Fruit fly (Drosophila melanogaster): Measurements from ENCODE around the gene Osi10b.

The Osi10b gene

DNA sequence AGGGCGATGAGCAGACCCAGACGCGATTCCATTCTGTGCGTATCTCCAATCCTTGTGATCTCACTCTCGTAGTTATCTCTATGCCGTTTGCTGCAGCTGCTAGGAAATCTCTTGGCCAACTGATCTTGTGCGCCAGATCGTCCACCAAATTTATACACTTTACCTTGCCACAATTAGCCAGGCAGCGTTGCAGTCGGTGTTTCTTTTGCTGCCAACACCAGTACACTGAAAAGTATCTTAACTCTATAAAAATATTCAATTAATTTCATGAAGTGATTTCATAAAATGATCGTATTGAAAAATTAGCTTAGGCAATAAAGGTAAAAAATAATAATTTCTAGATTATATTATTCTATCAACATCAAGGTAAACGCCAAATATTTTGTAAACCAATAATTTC is 2.7 kb downstream of the Osi10b start, which contains the start of gene Osi11:
TSS of gene Osi11 (minus strand) at position 101 of the 400 bp plus-strand sequence.
- TF ChIP-seq toe (GFP tag; optimal IDR thresholded peaks at IDR 0.05) = no peak
- no peak for TF ChIP-seq CG12768 (GFP tag; optimal IDR thresholded peaks at IDR 0.05)
- TF ChIP-seq pad (GFP tag; optimal IDR thresholded peaks at IDR 0.05) = no peak
- TF ChIP-seq kay (GFP tag; ENCODE audit: borderline replicate concordance) = no peak

DNA sequence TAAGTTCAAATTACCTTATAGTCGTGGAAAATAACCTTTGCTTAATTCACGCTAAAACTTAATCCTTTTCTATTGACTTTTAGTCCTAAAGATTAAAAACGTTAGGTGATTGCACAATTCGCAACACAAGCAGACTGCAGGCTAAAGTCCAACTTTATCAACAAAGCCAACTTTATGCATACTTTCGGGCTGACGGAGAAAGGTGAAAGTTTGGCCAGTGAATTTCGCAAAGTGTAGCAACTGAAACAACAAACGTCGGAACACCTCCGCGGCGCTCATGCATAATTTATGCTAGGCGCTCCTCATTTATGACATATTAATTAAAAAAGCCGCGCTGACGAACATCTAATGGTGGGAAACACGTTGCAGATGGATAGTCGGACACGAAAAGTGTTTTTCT is 4.0 kb downstream of the Osi10b start:
- TF ChIP-seq Clk (GFP tag; optimal IDR thresholded peaks at IDR 0.05) = no peak
- TF ChIP-seq CG5204 (GFP tag; optimal IDR thresholded peaks at IDR 0.05) = no peak
- TF ChIP-seq CG14711 (tag; optimal IDR thresholded peaks at IDR 0.05) = no peak

DNA sequence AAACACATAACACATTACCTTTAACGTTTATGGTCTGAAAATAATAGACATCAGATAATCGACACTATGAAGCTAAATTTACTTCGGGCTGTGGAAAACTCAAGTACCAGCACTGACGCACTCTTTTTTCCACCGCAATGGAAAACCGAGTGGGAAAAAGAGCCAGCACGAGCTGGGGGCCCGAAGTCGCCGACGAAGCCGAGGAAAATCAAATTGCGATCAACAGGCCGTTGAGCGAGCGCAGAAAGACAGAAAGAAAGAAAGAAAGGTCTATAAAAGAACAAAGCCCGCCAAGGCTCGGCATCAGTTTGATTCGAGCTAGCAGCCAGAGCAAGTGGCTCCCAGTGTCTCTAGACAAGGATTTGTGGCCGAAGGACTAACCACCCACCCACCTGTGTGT is 12.2 kb downstream of the Osi10b start, which contains the start of gene Osi12:
TSS of gene Osi12 (plus strand) at position 301 of the 400 bp plus-strand sequence.
- no peak for TF ChIP-seq CG33017 (tag; optimal IDR thresholded peaks at IDR 0.05)
- TF ChIP-seq CG1620 (GFP tag; optimal IDR thresholded peaks at IDR 0.05) = no peak
- TF ChIP-seq CG14711 (tag; optimal IDR thresholded peaks at IDR 0.05) = no peak
- no peak for TF ChIP-seq pad (GFP tag; optimal IDR thresholded peaks at IDR 0.05)
- no peak for TF ChIP-seq cnc (optimal IDR thresholded peaks at IDR 0.05)

DNA sequence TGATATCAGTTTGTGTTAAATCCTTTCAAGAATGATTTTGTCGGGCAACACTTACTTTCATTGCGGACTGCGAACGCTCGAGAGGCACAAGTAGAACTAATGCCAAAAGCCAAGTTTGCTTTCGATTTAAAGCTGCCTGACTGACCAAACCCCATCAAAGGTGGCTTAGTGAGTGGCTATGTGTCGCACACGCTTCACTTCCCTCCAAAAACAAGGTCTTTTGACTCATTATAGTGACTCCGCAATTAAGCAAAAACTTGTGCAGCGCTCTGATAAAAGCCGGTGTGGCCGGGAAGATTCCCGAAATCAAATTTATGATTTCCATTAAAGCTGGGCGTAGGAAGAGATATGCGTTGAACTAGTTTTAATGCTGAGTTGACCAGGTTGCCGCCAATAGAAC is 19.1 kb downstream of the Osi10b start, which contains the start of gene CG15597:
TSS of gene CG15597 (minus strand) at position 101 of the 400 bp plus-strand sequence.
- TF ChIP-seq CG33017 (tag; optimal IDR thresholded peaks at IDR 0.05) = no peak
- no peak for TF ChIP-seq CG11617 (GFP tag; optimal IDR thresholded peaks at IDR 0.05)
- TF ChIP-seq CG7101 (tag; optimal IDR thresholded peaks at IDR 0.05) = no peak
- TF ChIP-seq CG12768 (GFP tag; optimal IDR thresholded peaks at IDR 0.05) = no peak
- TF ChIP-seq toe (GFP tag; optimal IDR thresholded peaks at IDR 0.05) = no peak
- no peak for TF ChIP-seq bab1 (GFP tag; optimal IDR thresholded peaks at IDR 0.05)
- TF ChIP-seq kay (GFP tag; ENCODE audit: borderline replicate concordance) = no peak
- TF ChIP-seq Clk (GFP tag; optimal IDR thresholded peaks at IDR 0.05) = no peak
- TF ChIP-seq pad (GFP tag; optimal IDR thresholded peaks at IDR 0.05) = no peak
- TF ChIP-seq Crg-1 (GFP tag; optimal IDR thresholded peaks at IDR 0.05) = no peak
- TF ChIP-seq Hr96 (GFP tag; optimal IDR thresholded peaks at IDR 0.05) = no peak
- TF ChIP-seq ovo (GFP tag; optimal IDR thresholded peaks at IDR 0.05) = no peak

DNA sequence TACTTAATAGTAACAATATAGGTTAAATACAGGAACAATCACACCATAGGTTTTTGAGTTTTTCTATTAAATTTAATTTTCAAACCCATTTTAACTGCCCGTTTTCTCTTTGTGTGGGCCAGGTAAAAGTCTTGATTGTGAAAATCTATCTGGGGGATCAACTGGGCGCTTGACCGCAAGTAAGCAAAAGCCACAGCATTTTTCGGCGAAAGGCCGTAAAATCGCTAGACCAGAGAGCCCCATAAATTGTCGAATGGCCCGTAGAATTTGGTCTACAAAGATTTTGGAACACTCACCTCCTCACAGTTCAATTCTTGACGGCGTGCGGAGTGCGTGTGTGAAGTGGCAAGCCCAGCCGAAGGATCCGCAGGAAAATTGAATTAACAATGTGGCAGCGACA is 21.4 kb downstream of the Osi10b start, which contains the start of gene CG15594:
TSS of gene CG15594 (plus strand) at position 301 of the 400 bp plus-strand sequence.
- TF ChIP-seq CG11617 (GFP tag; optimal IDR thresholded peaks at IDR 0.05) (no peak), CG1620 (GFP tag; optimal IDR thresholded peaks at IDR 0.05) (no peak), CG7045 (GFP tag; optimal IDR thresholded peaks at IDR 0.05) (no peak), CG5204 (GFP tag; optimal IDR thresholded peaks at IDR 0.05) (no peak), kay (GFP tag; ENCODE audit: borderline replicate concordance) (no peak), cic (GFP tag; optimal IDR thresholded peaks at IDR 0.05) (no peak), CG7101 (tag; optimal IDR thresholded peaks at IDR 0.05) (no peak), CG12768 (GFP tag; optimal IDR thresholded peaks at IDR 0.05) (no peak), Crg-1 (GFP tag; optimal IDR thresholded peaks at IDR 0.05) (no peak), Clk (GFP tag; optimal IDR thresholded peaks at IDR 0.05) (no peak), Hr96 (GFP tag; optimal IDR thresholded peaks at IDR 0.05) (no peak)

DNA sequence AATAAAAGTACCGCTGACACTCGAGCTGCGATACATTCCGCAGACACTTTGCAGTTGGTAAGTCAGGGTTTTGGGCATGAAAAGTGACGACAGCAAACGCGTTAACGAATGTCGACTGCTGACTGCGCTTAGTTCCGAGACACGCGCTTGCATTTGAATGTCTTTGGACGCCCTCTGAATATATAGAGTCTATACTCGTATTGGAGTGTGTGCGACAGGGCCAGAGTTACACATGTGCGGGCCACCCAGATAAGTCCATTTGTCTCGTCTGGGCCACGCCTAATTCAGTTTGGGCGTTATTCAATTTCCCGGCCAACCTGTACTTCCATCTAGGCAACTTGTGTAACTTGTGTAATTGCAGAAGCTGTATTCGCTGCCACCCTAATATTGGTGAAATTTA is 24.3 kb downstream of the Osi10b start:
- no peak for TF ChIP-seq pad (GFP tag; optimal IDR thresholded peaks at IDR 0.05)
- TF ChIP-seq CG5204 (GFP tag; optimal IDR thresholded peaks at IDR 0.05) = no peak
- TF ChIP-seq CG7101 (tag; optimal IDR thresholded peaks at IDR 0.05) = no peak
- no peak for TF ChIP-seq tj (GFP tag; optimal IDR thresholded peaks at IDR 0.05)
- no peak for TF ChIP-seq Mnt (GFP tag; optimal IDR thresholded peaks at IDR 0.05)
- TF ChIP-seq Hr96 (GFP tag; optimal IDR thresholded peaks at IDR 0.05) = no peak
- TF ChIP-seq CG12768 (GFP tag; optimal IDR thresholded peaks at IDR 0.05) = no peak
- TF ChIP-seq CG11617 (GFP tag; optimal IDR thresholded peaks at IDR 0.05) = no peak
- TF ChIP-seq bab1 (GFP tag; optimal IDR thresholded peaks at IDR 0.05) = no peak
- TF ChIP-seq CG7045 (GFP tag; optimal IDR thresholded peaks at IDR 0.05) = no peak
- TF ChIP-seq toe (GFP tag; optimal IDR thresholded peaks at IDR 0.05) = no peak
- no peak for TF ChIP-seq cic (GFP tag; optimal IDR thresholded peaks at IDR 0.05)
- no peak for TF ChIP-seq ovo (GFP tag; optimal IDR thresholded peaks at IDR 0.05)
- no peak for TF ChIP-seq CG33017 (tag; optimal IDR thresholded peaks at IDR 0.05)
- TF ChIP-seq kay (GFP tag; ENCODE audit: borderline replicate concordance) = no peak

DNA sequence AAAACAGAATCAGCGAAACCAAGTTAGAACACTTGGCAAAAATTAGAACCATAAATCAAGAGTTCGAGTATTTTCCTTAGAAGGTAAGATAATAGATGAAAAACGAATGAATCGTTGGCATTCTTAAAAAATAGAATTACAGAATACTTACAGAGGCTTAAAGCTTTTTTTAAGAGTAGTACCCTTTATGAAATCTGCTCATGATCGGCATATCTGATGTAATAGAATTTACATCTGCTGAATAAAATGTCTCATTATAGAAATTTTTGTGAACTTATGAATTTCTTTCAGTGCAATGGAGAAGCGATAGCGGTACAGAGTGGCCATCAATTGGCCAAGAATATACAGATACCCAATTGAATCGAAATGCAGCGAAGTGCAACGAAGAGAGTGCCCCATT is 25.4 kb downstream of the Osi10b start, which contains the start of gene Osi13:
TSS of gene Osi13 (plus strand) at position 301 of the 400 bp plus-strand sequence.
- TF ChIP-seq CG7101 (tag; optimal IDR thresholded peaks at IDR 0.05) (no peak), Crg-1 (GFP tag; optimal IDR thresholded peaks at IDR 0.05) (no peak), bab1 (GFP tag; optimal IDR thresholded peaks at IDR 0.05) (no peak), CG7045 (GFP tag; optimal IDR thresholded peaks at IDR 0.05) (no peak), ovo (GFP tag; optimal IDR thresholded peaks at IDR 0.05) (no peak), CG5204 (GFP tag; optimal IDR thresholded peaks at IDR 0.05) (no peak), cic (GFP tag; optimal IDR thresholded peaks at IDR 0.05) (no peak), tj (GFP tag; optimal IDR thresholded peaks at IDR 0.05) (no peak), Hr96 (GFP tag; optimal IDR thresholded peaks at IDR 0.05) (no peak), CG12768 (GFP tag; optimal IDR thresholded peaks at IDR 0.05) (no peak), Mnt (GFP tag; optimal IDR thresholded peaks at IDR 0.05) (no peak)
